Worm (Caenorhabditis elegans) whole organism, young adult: ENCODE results near the gene egrh-1.

Experiments
- F23B12.7 ChIP-seq: sonication (generic microtip); optimal IDR thresholded peaks from 2 replicates; lab custom pipeline; 2017; ENCODE audit warnings: missing genetic modification characterization, mild to moderate bottlenecking, missing compliant biosample characterization, antibody characterized with exemption, moderate library complexity; ENCODE audit not compliant: insufficient read depth
- K11D2.4 ChIP-seq: fragments of 200-800 bp; sonication (Bioruptor generic); IDR thresholded peaks from 2 replicates; pipeline ENCODE4 v1.3.6; 2022; ENCODE audit warnings: missing genetic modification reagents, missing genetic modification characterization, missing compliant biosample characterization
- K12H6.12 ChIP-seq: fragments of 200-800 bp; sonication (Bioruptor generic); optimal IDR thresholded peaks from 2 replicates; lab custom pipeline; 2018; ENCODE audit warnings: mild to moderate bottlenecking, missing genetic modification characterization, missing compliant biosample characterization
- Y53F4B.3 ChIP-seq: fragments of 200-800 bp; sonication (Bioruptor generic); IDR thresholded peaks from 2 replicates; pipeline ENCODE4 v1.3.6; 2022; ENCODE audit warnings: missing genetic modification reagents, missing genetic modification characterization, missing compliant biosample characterization
- aptf-2 ChIP-seq: fragments of 200-800 bp; sonication (Bioruptor generic); conservative IDR thresholded peaks from 2 replicates; pipeline ENCODE4 v1.3.6; 2022; ENCODE audit warnings: missing genetic modification reagents, missing genetic modification characterization, missing compliant biosample characterization
- attf-5 ChIP-seq: fragments of 200-800 bp; sonication (Bioruptor generic); optimal IDR thresholded peaks from 2 replicates; lab custom pipeline; 2018; ENCODE audit warnings: mild to moderate bottlenecking, missing genetic modification characterization, missing compliant biosample characterization
- cebp-1 ChIP-seq, 2 experiments: fragments of 200-800 bp in 1 of 2; sonication (Bioruptor generic) in 1 of 2; sonication (generic microtip) in 1 of 2; IDR thresholded peaks in 1 of 2; optimal IDR thresholded peaks in 1 of 2; 2 replicates each; pipeline versions ENCODE4 v1.3.6 to Lab custom; 2017 to 2022; ENCODE audit warnings: missing compliant biosample characterization in 2 of 2, missing genetic modification characterization in 2 of 2, mild to moderate bottlenecking in 1 of 2, missing genetic modification reagents in 1 of 2, moderate library complexity in 1 of 2
- ceh-27 ChIP-seq: fragments of 200-800 bp; sonication (Bioruptor generic); optimal IDR thresholded peaks from 2 replicates; lab custom pipeline; 2018; ENCODE audit warnings: mild to moderate bottlenecking, missing genetic modification characterization, moderate library complexity, missing compliant biosample characterization
- die-1 ChIP-seq: sonication (generic microtip); optimal IDR thresholded peaks from 2 replicates; lab custom pipeline; 2016; ENCODE audit warnings: missing genotype, mild to moderate bottlenecking, missing genetic modification characterization, missing compliant biosample characterization
- egl-18 ChIP-seq: fragments of 200-800 bp; sonication (Bioruptor generic); IDR thresholded peaks from 2 replicates; pipeline ENCODE4 v1.3.6; 2022; ENCODE audit warnings: missing genetic modification reagents, missing genetic modification characterization, missing compliant biosample characterization
- egrh-3 ChIP-seq: fragments of 200-800 bp; sonication (Bioruptor generic); IDR thresholded peaks from 2 replicates; pipeline ENCODE4 v1.3.6; 2022; ENCODE audit warnings: missing genetic modification reagents, missing genetic modification characterization, missing compliant biosample characterization
- gei-17 ChIP-seq: fragments of 200-800 bp; sonication (Bioruptor generic); optimal IDR thresholded peaks from 2 replicates; lab custom pipeline; 2018; ENCODE audit warnings: mild to moderate bottlenecking, missing genetic modification characterization, missing compliant biosample characterization
- hmg-1.2 ChIP-seq: fragments of 200-800 bp; sonication (Bioruptor generic); IDR thresholded peaks from 2 replicates; pipeline ENCODE4 v1.3.6; 2022; ENCODE audit warnings: missing genetic modification reagents, missing genetic modification characterization, missing compliant biosample characterization
- let-607 ChIP-seq, 2 experiments: fragments of 200-800 bp in 1 of 2; sonication (Bioruptor generic) in 1 of 2; sonication (generic microtip) in 1 of 2; optimal IDR thresholded peaks; 2 replicates each; lab custom pipeline; 2016 to 2018; ENCODE audit warnings: mild to moderate bottlenecking in 2 of 2, missing compliant biosample characterization in 2 of 2, missing genetic modification characterization in 2 of 2, moderate library complexity in 2 of 2, missing genotype in 1 of 2
- lin-26 ChIP-seq: fragments of 200-800 bp; sonication (Bioruptor generic); IDR thresholded peaks from 2 replicates; pipeline ENCODE4 v1.3.6; 2022; ENCODE audit warnings: missing genetic modification reagents, missing genetic modification characterization, missing compliant biosample characterization
- lin-40 ChIP-seq: sonication (generic microtip); optimal IDR thresholded peaks from 2 replicates; lab custom pipeline; 2016; ENCODE audit warnings: missing genetic modification characterization, mild to moderate bottlenecking, missing compliant biosample characterization, missing genotype, missing genetic modification reagents
- lir-1 ChIP-seq: fragments of 200-800 bp; sonication (Bioruptor generic); conservative IDR thresholded peaks from 2 replicates; pipeline ENCODE4 v1.3.6; 2022; ENCODE audit warnings: missing genetic modification reagents, missing genetic modification characterization, missing compliant biosample characterization
- madf-10 ChIP-seq: sonication (generic microtip); optimal IDR thresholded peaks from 2 replicates; lab custom pipeline; 2016; ENCODE audit warnings: mild to moderate bottlenecking, missing genetic modification characterization, missing compliant biosample characterization
- madf-3 ChIP-seq: fragments of 200-800 bp; sonication (Bioruptor generic); IDR thresholded peaks from 2 replicates; pipeline ENCODE4 v1.3.6; 2022; ENCODE audit warnings: missing genetic modification reagents, missing genetic modification characterization, missing compliant biosample characterization
- mcd-1 ChIP-seq: fragments of 200-800 bp; sonication (Bioruptor generic); IDR thresholded peaks from 2 replicates; pipeline ENCODE4 v1.3.6; 2022; ENCODE audit warnings: missing genetic modification reagents, missing genetic modification characterization, missing compliant biosample characterization
- mxl-1 ChIP-seq: sonication (generic microtip); optimal IDR thresholded peaks from 2 replicates; lab custom pipeline; 2016; ENCODE audit warnings: missing genetic modification characterization, missing compliant biosample characterization
- nhr-179 ChIP-seq: sonication (generic microtip); optimal IDR thresholded peaks from 2 replicates; lab custom pipeline; 2016; ENCODE audit warnings: mild to moderate bottlenecking, missing genetic modification characterization, missing compliant biosample characterization
- nhr-80 ChIP-seq: sonication (generic microtip); optimal IDR thresholded peaks from 2 replicates; lab custom pipeline; 2016; ENCODE audit warnings: missing genetic modification characterization, missing compliant biosample characterization
- pbrm-1 ChIP-seq: fragments of 200-800 bp; sonication (Bioruptor generic); IDR thresholded peaks from 2 replicates; pipeline ENCODE4 v1.3.6; 2022; ENCODE audit warnings: missing genetic modification reagents, missing genetic modification characterization, missing compliant biosample characterization
- pha-4 ChIP-seq: fragments of 150-350 bp; sonication (generic microtip); optimal IDR thresholded peaks from 2 replicates; lab custom pipeline; 2014; ENCODE audit warnings: missing biosample characterization, missing genetic modification reagents, missing genetic modification characterization
- rec-8 ChIP-seq, 2 experiments: sonication (generic microtip); optimal IDR thresholded peaks; 2 replicates each; lab custom pipeline; 2016; ENCODE audit warnings: mild to moderate bottlenecking in 2 of 2, missing genetic modification characterization in 2 of 2, missing genetic modification reagents in 2 of 2, missing genotype in 2 of 2, missing biosample characterization in 1 of 2, missing compliant biosample characterization in 1 of 2, moderate library complexity in 1 of 2
- snpc-1.1 ChIP-seq: sonication (generic microtip); optimal IDR thresholded peaks from 2 replicates; lab custom pipeline; 2017; ENCODE audit warnings: missing genetic modification characterization, mild to moderate bottlenecking, missing compliant biosample characterization, antibody characterized with exemption, moderate library complexity, missing genotype, missing genetic modification reagents; ENCODE audit not compliant: insufficient read depth
- snpc-4 ChIP-seq, 5 experiments: fragments of 150-350 bp in 1 of 5; sonication (generic microtip) in 4 of 5; optimal IDR thresholded peaks; 2 replicates each; lab custom pipeline; 2014 to 2018; ENCODE audit warnings: missing genetic modification characterization in 5 of 5, missing biosample characterization in 3 of 5, antibody characterized with exemption in 2 of 5, mild to moderate bottlenecking in 2 of 5, missing compliant biosample characterization in 2 of 5, missing genotype in 2 of 5, moderate library complexity in 2 of 5, missing genetic modification reagents in 1 of 5
- ztf-18 ChIP-seq: sonication (generic microtip); optimal IDR thresholded peaks from 2 replicates; lab custom pipeline; 2016; ENCODE audit warnings: missing genotype, mild to moderate bottlenecking, missing genetic modification characterization, missing compliant biosample characterization
- ztf-26 ChIP-seq: sonication (generic microtip); optimal IDR thresholded peaks from 2 replicates; lab custom pipeline; 2017; ENCODE audit warnings: missing genetic modification characterization, missing compliant biosample characterization

Gene egrh-1

DNA sequence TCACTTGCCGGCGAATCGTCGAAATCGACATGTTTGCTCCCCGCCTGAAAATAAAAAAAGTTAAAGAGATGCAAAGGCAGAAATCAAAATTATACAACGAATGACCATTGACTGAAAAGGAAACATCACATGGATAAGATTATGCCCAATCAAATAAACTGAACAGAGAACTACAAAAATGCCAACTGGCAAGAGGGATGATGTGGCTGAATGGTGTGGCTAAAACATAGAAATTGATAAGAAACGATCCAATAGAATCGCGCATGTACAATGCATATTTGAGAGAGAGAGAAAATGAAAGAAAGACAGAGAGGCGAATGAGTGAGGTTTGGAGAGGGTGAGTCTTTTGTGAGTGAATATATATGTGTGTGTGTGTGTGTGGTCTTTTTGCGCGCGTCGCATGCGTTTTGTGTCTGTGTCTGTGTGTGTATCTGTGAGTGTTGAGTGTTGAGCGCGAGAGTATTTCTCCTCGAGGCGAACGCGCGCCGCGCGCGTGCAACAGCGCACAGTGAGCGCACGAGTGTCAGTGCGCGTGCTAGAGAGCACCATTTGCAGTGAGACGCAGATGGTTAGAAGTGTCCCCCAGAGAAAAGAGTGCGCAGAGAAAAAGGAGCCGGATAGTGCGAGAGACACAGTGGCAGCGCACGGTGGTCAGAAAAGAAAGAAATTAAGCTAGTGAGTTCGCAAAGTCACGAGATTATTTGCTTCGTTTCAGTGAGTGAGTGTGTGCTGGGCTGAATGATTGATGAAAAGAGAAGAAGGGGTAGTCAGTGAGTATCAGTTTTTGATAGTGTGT is 27.1 kb upstream of the egrh-1 start, which contains the start of gene epn-1 (continued):
- TF ChIP-seq Y53F4B.3 (no peak), lin-40 (tag; lab: Kevin White, UChicago) (peak; percentile 98), pbrm-1 (GFP tag; lab: Robert Waterston, UW) (peak; percentile 95), nhr-179 (tag; lab: Kevin White, UChicago) (no peak), F23B12.7 (peak; percentile 34), snpc-1.1 (tag; lab: Kevin White, UChicago) (peak; percentile 11)

- TF ChIP-seq ceh-27 (GFP tag; lab: Kevin White, UChicago) (no peak), nhr-80 (tag; lab: Kevin White, UChicago) (no peak), cebp-1 (GFP tag; IDR thresholded peaks at IDR 0.05; lab: Robert Waterston, UW) (peak; percentile 62; the same call in 1 of the 2 replicates), cebp-1 (tag; optimal IDR thresholded peaks at IDR 0.05; lab: Kevin White, UChicago) (peak; percentile 86)
These were observed 26.2 kb upstream of the egrh-1 start for ce11 chrX:14819495-14819894.

DNA sequence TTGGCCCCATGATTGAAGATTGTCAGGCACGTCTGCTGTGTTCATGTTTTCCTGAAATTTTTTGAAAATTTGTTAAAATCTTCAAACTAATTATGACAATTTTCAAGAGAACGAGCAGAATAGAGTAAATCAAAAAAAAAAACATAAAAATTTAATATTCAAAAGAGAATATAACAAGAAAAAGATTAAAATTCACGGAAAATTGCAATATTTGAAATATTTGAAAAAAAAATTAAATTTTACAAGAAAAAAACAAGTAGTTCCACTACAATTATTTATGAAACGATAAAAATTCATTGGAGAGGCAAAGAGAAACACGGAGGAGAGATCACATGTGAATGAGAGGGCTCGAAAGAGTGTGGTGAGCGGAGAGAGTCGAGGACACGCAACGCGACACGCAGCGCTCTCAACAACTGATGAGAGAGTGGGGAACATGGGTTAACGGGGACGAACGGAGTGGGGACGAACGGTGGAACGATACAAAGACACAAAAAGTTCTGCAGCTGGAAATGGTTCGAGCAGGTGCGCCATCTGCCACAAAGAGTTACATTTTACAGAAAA is 21.2 kb upstream of the egrh-1 start, which contains the start of gene mbk-1:
mbk-1 (minus strand) TSS at position 51 of the 561 bp plus-strand sequence.
- peak; percentile 41 for TF ChIP-seq madf-10 (tag; lab: Kevin White, UChicago)
- TF ChIP-seq mcd-1 (GFP tag; lab: Robert Waterston, UW): peak; percentile 35; the same call in 1 of the 2 replicates
- TF ChIP-seq nhr-80 (tag; lab: Kevin White, UChicago): peak; percentile 81
- peak; percentile 57; the same call in 1 of the 2 replicates for TF ChIP-seq lin-26 (GFP tag; lab: Robert Waterston, UW)
- TF ChIP-seq egl-18: no peak
- 0 out of 2 replicates have a peak, but pooled peaks have one; percentile 54 for TF ChIP-seq lir-1 (GFP tag; lab: Robert Waterston, UW)
- peak; percentile 88 for TF ChIP-seq hmg-1.2 (GFP tag; lab: Robert Waterston, UW)
- TF ChIP-seq cebp-1 (GFP tag; IDR thresholded peaks at IDR 0.05; lab: Robert Waterston, UW): no peak
- peak; percentile 73 for TF ChIP-seq cebp-1 (tag; optimal IDR thresholded peaks at IDR 0.05; lab: Kevin White, UChicago)
- TF ChIP-seq snpc-4 (GFP tag; optimal IDR thresholded peaks at IDR 0.05; lab: Kevin White, UChicago): no peak
- peak in 3 of 4 experiments; percentile 31 to 40 (median 35) for TF ChIP-seq snpc-4 (tag; optimal IDR thresholded peaks at IDR 0.05; lab: Kevin White, UChicago)
- TF ChIP-seq die-1: peak; percentile 4
- TF ChIP-seq mxl-1 (tag; lab: Kevin White, UChicago): no peak
- TF ChIP-seq K11D2.4 (GFP tag; lab: Robert Waterston, UW): 0 out of 2 replicates have a peak, but pooled peaks have one; percentile 23
- TF ChIP-seq madf-3 (GFP tag; lab: Robert Waterston, UW): peak; percentile 87
- TF ChIP-seq K12H6.12 (tag; lab: Kevin White, UChicago): peak; percentile 29
- TF ChIP-seq rec-8 (tag; optimal IDR thresholded peaks at IDR 0.05; lab: Kevin White, UChicago): no peak
- no peak for TF ChIP-seq aptf-2 (GFP tag; lab: Robert Waterston, UW)
- peak; percentile 58 for TF ChIP-seq attf-5 (GFP tag; lab: Kevin White, UChicago)
- peak; percentile 60 for TF ChIP-seq lin-40 (tag; lab: Kevin White, UChicago)
- peak; percentile 16 for TF ChIP-seq gei-17 (GFP tag; lab: Kevin White, UChicago)
- peak; percentile 81 for TF ChIP-seq ceh-27 (GFP tag; lab: Kevin White, UChicago)
- TF ChIP-seq ztf-18: peak; percentile 1
- TF ChIP-seq ztf-26 (tag; lab: Kevin White, UChicago): peak; percentile 6
- peak in 1 of 2 experiments; percentile 49 for TF ChIP-seq let-607 (tag; optimal IDR thresholded peaks at IDR 0.05; lab: Kevin White, UChicago)
- no peak for TF ChIP-seq egrh-3 (GFP tag; lab: Robert Waterston, UW)
- TF ChIP-seq pha-4 (tag; lab: Kevin White, UChicago): no peak
